Fruit fly (Drosophila melanogaster) whole organism, embryonic: ENCODE data around the gene CG4382.
A peak's percentile ranks its signal among the peaks of the same experiment; 100 is the strongest.

Experiments used
- CG1024 ChIP-seq: fragments of 200-800 bp; sonication (Bioruptor generic); IDR thresholded peaks from 2 replicates; pipeline ENCODE4 v1.3.6; 2022; ENCODE audit warnings: missing biosample characterization, missing genetic modification characterization
- CG11093 ChIP-seq: fragments of 200-800 bp; sonication (Bioruptor generic); IDR thresholded peaks from 3 replicates; pipeline ENCODE4 v1.3.6; 2022; ENCODE audit warnings: missing biosample characterization, missing genetic modification characterization
- CG1233 ChIP-seq: fragments of 200-800 bp; sonication (Bioruptor generic); optimal IDR thresholded peaks from 4 replicates; lab custom pipeline; 2018; ENCODE audit warnings: missing biosample characterization, mild to moderate bottlenecking, missing genetic modification characterization
- CG12744 ChIP-seq: fragments of 200-800 bp; sonication (Bioruptor generic); optimal IDR thresholded peaks from 2 replicates; lab custom pipeline; 2016; ENCODE audit warnings: missing biosample characterization, missing genetic modification characterization
- CG1647 ChIP-seq: fragments of 200-800 bp; sonication (Bioruptor generic); optimal IDR thresholded peaks from 3 replicates; lab custom pipeline; 2016; ENCODE audit warnings: missing biosample characterization, missing genetic modification characterization
- CG16779 ChIP-seq: fragments of 200-800 bp; sonication (Bioruptor generic); IDR thresholded peaks from 2 replicates; pipeline ENCODE4 v1.3.6; 2022; ENCODE audit warnings: missing biosample characterization, missing genetic modification characterization
- CG16815 ChIP-seq: fragments of 200-800 bp; sonication (Bioruptor generic); optimal IDR thresholded peaks from 3 replicates; lab custom pipeline; 2017; ENCODE audit warnings: missing biosample characterization, mild to moderate bottlenecking, missing genetic modification characterization
- CG17186 ChIP-seq: fragments of 200-800 bp; sonication (Bioruptor generic); optimal IDR thresholded peaks from 3 replicates; lab custom pipeline; 2017; ENCODE audit warnings: missing biosample characterization, missing genetic modification reagents, missing genetic modification characterization
- CG17359 ChIP-seq: fragments of 200-800 bp; sonication (Bioruptor generic); optimal IDR thresholded peaks from 3 replicates; lab custom pipeline; 2018; ENCODE audit warnings: missing biosample characterization, mild to moderate bottlenecking, missing genetic modification characterization, moderate library complexity
- CG30020 ChIP-seq: fragments of 200-800 bp; optimal IDR thresholded peaks from 2 replicates; lab custom pipeline; 2019; ENCODE audit warnings: missing biosample characterization, mild to moderate bottlenecking, missing genetic modification characterization, moderate library complexity
- CG30431 ChIP-seq: fragments of 200-800 bp; sonication (Bioruptor generic); optimal IDR thresholded peaks from 2 replicates; lab custom pipeline; 2017; ENCODE audit warnings: missing biosample characterization, missing genetic modification characterization
- CG3163 ChIP-seq: fragments of 200-800 bp; sonication (Bioruptor generic); optimal IDR thresholded peaks from 3 replicates; lab custom pipeline; 2016; ENCODE audit warnings: missing biosample characterization, missing genetic modification characterization
- CG32532 ChIP-seq: fragments of 200-800 bp; sonication (Bioruptor generic); IDR thresholded peaks from 2 replicates; pipeline ENCODE4 v1.3.6; 2022; ENCODE audit warnings: missing biosample characterization, missing genetic modification characterization
- CG32772 ChIP-seq: fragments of 200-800 bp; sonication (Bioruptor generic); IDR thresholded peaks from 2 replicates; pipeline ENCODE4 v1.3.6; 2022; ENCODE audit warnings: missing biosample characterization, missing genetic modification characterization
- CG3281 ChIP-seq: fragments of 200-800 bp; sonication (Bioruptor generic); optimal IDR thresholded peaks from 3 replicates; lab custom pipeline; 2017; ENCODE audit warnings: missing biosample characterization, mild to moderate bottlenecking, missing genetic modification characterization
- CG3838 ChIP-seq: fragments of 200-800 bp; sonication (Bioruptor generic); optimal IDR thresholded peaks from 3 replicates; lab custom pipeline; 2016; ENCODE audit warnings: missing biosample characterization, missing genetic modification characterization
- CG6654 ChIP-seq: fragments of 200-800 bp; sonication (Bioruptor generic); optimal IDR thresholded peaks from 2 replicates; lab custom pipeline; 2017; ENCODE audit warnings: missing biosample characterization, mild to moderate bottlenecking, missing genetic modification characterization
- CG7745 ChIP-seq: fragments of 200-800 bp; sonication (Bioruptor generic); optimal IDR thresholded peaks from 2 replicates; lab custom pipeline; 2018; ENCODE audit warnings: missing biosample characterization, mild to moderate bottlenecking, missing genetic modification characterization, moderate library complexity
- CoRest ChIP-seq: fragments of 200-800 bp; sonication (Bioruptor generic); optimal IDR thresholded peaks from 3 replicates; lab custom pipeline; 2018; ENCODE audit warnings: missing biosample characterization, mild to moderate bottlenecking, missing genetic modification characterization, moderate library complexity
- Dek ChIP-seq: fragments of 200-800 bp; sonication (Bioruptor generic); optimal IDR thresholded peaks from 3 replicates; lab custom pipeline; 2019; ENCODE audit warnings: missing biosample characterization, mild to moderate bottlenecking, missing genetic modification characterization, moderate library complexity
- Elba2 ChIP-seq: fragments of 200-800 bp; sonication (Bioruptor generic); optimal IDR thresholded peaks from 3 replicates; lab custom pipeline; 2016; ENCODE audit warnings: missing biosample characterization, missing genetic modification characterization
- Fer1 ChIP-seq: fragments of 200-800 bp; sonication (Bioruptor generic); optimal IDR thresholded peaks from 2 replicates; lab custom pipeline; 2017; ENCODE audit warnings: missing biosample characterization, mild to moderate bottlenecking, missing genetic modification characterization
- Hey ChIP-seq: fragments of 200-800 bp; sonication (Bioruptor generic); optimal IDR thresholded peaks from 3 replicates; lab custom pipeline; 2018; ENCODE audit warnings: missing biosample characterization, mild to moderate bottlenecking, missing genetic modification characterization
- HmgD ChIP-seq: fragments of 200-800 bp; sonication (Bioruptor generic); optimal IDR thresholded peaks from 3 replicates; lab custom pipeline; 2016; ENCODE audit warnings: missing biosample characterization, missing genetic modification characterization
- Hr3 ChIP-seq: fragments of 200-800 bp; sonication (Bioruptor generic); optimal IDR thresholded peaks from 3 replicates; lab custom pipeline; 2016; ENCODE audit warnings: missing biosample characterization, missing genetic modification characterization
- Hr51 ChIP-seq, 2 experiments: fragments of 200-800 bp; sonication (Bioruptor generic); optimal IDR thresholded peaks; 2 replicates in 1 of 2; 3 replicates in 1 of 2; lab custom pipeline; 2016 to 2018; ENCODE audit warnings: missing biosample characterization in 2 of 2, missing genetic modification characterization in 2 of 2, mild to moderate bottlenecking in 1 of 2, moderate library complexity in 1 of 2
- MTF-1 ChIP-seq: fragments of 200-800 bp; sonication (Bioruptor generic); optimal IDR thresholded peaks from 2 replicates; lab custom pipeline; 2018; ENCODE audit warnings: missing biosample characterization, mild to moderate bottlenecking, missing genetic modification characterization, borderline replicate concordance
- NC2α ChIP-seq: fragments of 200-800 bp; sonication (Bioruptor generic); optimal IDR thresholded peaks from 2 replicates; lab custom pipeline; 2016; ENCODE audit warnings: missing biosample characterization, missing genetic modification characterization
- Nf-YA ChIP-seq: fragments of 200-800 bp; sonication (Bioruptor generic); IDR thresholded peaks from 2 replicates; pipeline ENCODE4 v1.3.6; 2022; ENCODE audit warnings: missing biosample characterization, missing genetic modification characterization
- Oaz ChIP-seq: fragments of 200-800 bp; sonication (Bioruptor generic); IDR thresholded peaks from 2 replicates; pipeline ENCODE4 v1.3.6; 2022; ENCODE audit warnings: missing biosample characterization, missing genetic modification characterization
- Poxn ChIP-seq: fragments of 200-800 bp; sonication (Bioruptor generic); IDR thresholded peaks from 2 replicates; pipeline ENCODE4 v1.3.6; 2022; ENCODE audit warnings: missing biosample characterization, missing genetic modification characterization
- bigmax ChIP-seq: fragments of 200-800 bp; sonication (Bioruptor generic); optimal IDR thresholded peaks from 2 replicates; lab custom pipeline; 2018; ENCODE audit warnings: missing biosample characterization, mild to moderate bottlenecking, missing genetic modification characterization
- bowl ChIP-seq: fragments of 200-800 bp; sonication (Bioruptor generic); IDR thresholded peaks from 2 replicates; pipeline ENCODE4 v1.3.6; 2022; ENCODE audit warnings: missing biosample characterization, missing genetic modification characterization
- chinmo ChIP-seq: fragments of 200-800 bp; sonication (Bioruptor generic); IDR thresholded peaks from 4 replicates; pipeline ENCODE4 v1.3.6; 2022; ENCODE audit warnings: missing biosample characterization, missing genetic modification characterization; ENCODE audit not compliant: partially characterized antibody
- dysf ChIP-seq: fragments of 200-800 bp; sonication (Bioruptor generic); IDR thresholded peaks from 3 replicates; pipeline ENCODE4 v1.3.6; 2022; ENCODE audit warnings: missing biosample characterization, missing genetic modification characterization
- fd102C ChIP-seq: fragments of 200-800 bp; sonication (Bioruptor generic); optimal IDR thresholded peaks from 2 replicates; lab custom pipeline; 2018; ENCODE audit warnings: missing biosample characterization, mild to moderate bottlenecking, missing genetic modification characterization, moderate library complexity
- fd3F ChIP-seq: fragments of 200-800 bp; sonication (Bioruptor generic); optimal IDR thresholded peaks from 2 replicates; lab custom pipeline; 2018; ENCODE audit warnings: missing biosample characterization, mild to moderate bottlenecking, missing genetic modification characterization, moderate library complexity
- grn ChIP-seq: fragments of 200-800 bp; sonication (Bioruptor generic); optimal IDR thresholded peaks from 3 replicates; lab custom pipeline; 2017; ENCODE audit warnings: missing biosample characterization, missing genetic modification characterization
- knrl ChIP-seq: fragments of 200-800 bp; sonication (Bioruptor generic); IDR thresholded peaks from 3 replicates; pipeline ENCODE4 v1.3.6; 2022; ENCODE audit warnings: missing biosample characterization, missing genetic modification characterization; ENCODE audit not compliant: partially characterized antibody
- pb ChIP-seq: fragments of 200-800 bp; sonication (Bioruptor generic); optimal IDR thresholded peaks from 3 replicates; lab custom pipeline; 2016; ENCODE audit warnings: missing biosample characterization, missing genetic modification characterization
- peb ChIP-seq: fragments of 200-800 bp; sonication (Bioruptor generic); IDR thresholded peaks from 2 replicates; pipeline ENCODE4 v1.3.6; 2022; ENCODE audit warnings: missing biosample characterization, missing genetic modification characterization
- pho ChIP-seq: fragments of 200-800 bp; sonication (Bioruptor generic); optimal IDR thresholded peaks from 2 replicates; lab custom pipeline; 2016; ENCODE audit warnings: missing biosample characterization, missing genetic modification characterization
- pros ChIP-seq: fragments of 200-800 bp; sonication (Bioruptor generic); optimal IDR thresholded peaks from 3 replicates; lab custom pipeline; 2019; ENCODE audit warnings: missing biosample characterization, mild to moderate bottlenecking, missing genetic modification characterization, moderate library complexity
- sima ChIP-seq: fragments of 200-800 bp; sonication (Bioruptor generic); optimal IDR thresholded peaks from 2 replicates; lab custom pipeline; 2016; ENCODE audit warnings: missing biosample characterization, missing genetic modification characterization
- stc ChIP-seq: fragments of 200-800 bp; sonication (Bioruptor generic); IDR thresholded peaks from 2 replicates; pipeline ENCODE4 v1.3.6; 2022; ENCODE audit warnings: missing biosample characterization, missing genetic modification characterization
- tio ChIP-seq: fragments of 200-800 bp; sonication (Bioruptor generic); optimal IDR thresholded peaks from 2 replicates; lab custom pipeline; 2017; ENCODE audit warnings: missing biosample characterization, missing genetic modification characterization, inconsistent platforms
- trem ChIP-seq: fragments of 200-800 bp; optimal IDR thresholded peaks from 3 replicates; lab custom pipeline; 2019; ENCODE audit warnings: missing biosample characterization, mild to moderate bottlenecking, missing genetic modification characterization, moderate library complexity
- unpg ChIP-seq: fragments of 200-800 bp; sonication (Bioruptor generic); optimal IDR thresholded peaks from 3 replicates; lab custom pipeline; 2018; ENCODE audit warnings: missing biosample characterization, mild to moderate bottlenecking, missing genetic modification characterization, moderate library complexity
- wdn ChIP-seq: fragments of 200-800 bp; sonication (Bioruptor generic); IDR thresholded peaks from 2 replicates; pipeline ENCODE4 v1.3.6; 2022; ENCODE audit warnings: missing biosample characterization, missing genetic modification characterization
- zen ChIP-seq: fragments of 200-800 bp; sonication (Bioruptor generic); optimal IDR thresholded peaks from 3 replicates; lab custom pipeline; 2018; ENCODE audit warnings: missing biosample characterization, mild to moderate bottlenecking, missing genetic modification characterization, moderate library complexity

The CG4382 gene

dm6 chr2L:9633811-9634436, 33.3 kb upstream of the CG4382 start, which contains the start of gene Apoltp (continued):
- 0 out of 2 replicates have a peak, but pooled peaks have one; percentile 35 for TF ChIP-seq Oaz (GFP tag; lab: Robert Waterston, UW)
- TF ChIP-seq wdn (GFP tag; lab: Robert Waterston, UW), result peak; percentile 60
- peak; percentile 81 for TF ChIP-seq CG32532 (GFP tag; lab: Robert Waterston, UW)
- TF ChIP-seq fd102C (GFP tag; lab: Kevin White, UChicago), result no peak
- peak; percentile 51 for TF ChIP-seq CG6654 (GFP tag; lab: Kevin White, UChicago)
- no peak for TF ChIP-seq bigmax (GFP tag; lab: Kevin White, UChicago)
- 0 out of 2 replicates have a peak, but pooled peaks have one; percentile 8 for TF ChIP-seq bowl
- peak; percentile 63 for TF ChIP-seq Nf-YA (GFP tag; lab: Robert Waterston, UW)
- peak; percentile 31 for TF ChIP-seq zen (tag; lab: Kevin White, UChicago)
- peak; percentile 27 for TF ChIP-seq CG1233 (GFP tag; lab: Kevin White, UChicago)
- peak; percentile 79 for TF ChIP-seq dysf (GFP tag; lab: Robert Waterston, UW)
- TF ChIP-seq CG7745 (tag; lab: Kevin White, UChicago), result no peak
- TF ChIP-seq MTF-1 (GFP tag; lab: Kevin White, UChicago), result no peak
- TF ChIP-seq CG3281 (GFP tag; lab: Kevin White, UChicago), result peak; percentile 80
- no peak for TF ChIP-seq CG17186 (GFP tag; lab: Kevin White, UChicago)
- TF ChIP-seq unpg (GFP tag; lab: Kevin White, UChicago), result no peak
- no peak for TF ChIP-seq Hey (tag; lab: Kevin White, UChicago)
- TF ChIP-seq sima (GFP tag; lab: Kevin White, UChicago), result no peak
- TF ChIP-seq pb (GFP tag; lab: Kevin White, UChicago), result peak; percentile 29
- peak; percentile 52 for TF ChIP-seq trem (tag; lab: Kevin White, UChicago)
- no peak for TF ChIP-seq pho (GFP tag; lab: Kevin White, UChicago)
- no peak for TF ChIP-seq Elba2 (GFP tag; lab: Kevin White, UChicago)
- peak; percentile 68 for TF ChIP-seq grn
- TF ChIP-seq Fer1 (GFP tag; lab: Kevin White, UChicago), result peak; percentile 88
- TF ChIP-seq pros (GFP tag; lab: Kevin White, UChicago), result no peak
- peak; percentile 45; the same call in 1 of the 3 replicates for TF ChIP-seq CG11093 (GFP tag; lab: Robert Waterston, UW)
- peak; percentile 23 for TF ChIP-seq CG16815 (GFP tag; lab: Kevin White, UChicago)
- TF ChIP-seq CG12744 (GFP tag; lab: Kevin White, UChicago), result no peak
- TF ChIP-seq Poxn (GFP tag; lab: Robert Waterston, UW), result no peak
- TF ChIP-seq Hr51 (GFP tag; optimal IDR thresholded peaks at IDR 0.05; lab: Kevin White, UChicago), result peak in 1 of 2 experiments; percentile 78
- TF ChIP-seq CoRest (tag; lab: Kevin White, UChicago), result peak; percentile 64
- TF ChIP-seq fd3F, result no peak
- TF ChIP-seq CG32772 (GFP tag; lab: Robert Waterston, UW), result peak; percentile 75
- no peak for TF ChIP-seq chinmo (GFP tag; lab: Robert Waterston, UW)
- no peak for TF ChIP-seq CG30020 (tag; lab: Kevin White, UChicago)
- TF ChIP-seq NC2α (GFP tag; lab: Kevin White, UChicago), result no peak
- peak; percentile 52; the same call in 1 of the 2 replicates for TF ChIP-seq CG16779
- peak; percentile 59 for TF ChIP-seq CG1024 (GFP tag; lab: Robert Waterston, UW)
- TF ChIP-seq Dek (tag; lab: Kevin White, UChicago), result peak; percentile 68
- TF ChIP-seq HmgD (GFP tag; lab: Kevin White, UChicago), result no peak
- no peak for TF ChIP-seq CG3163 (GFP tag; lab: Kevin White, UChicago)
- peak; percentile 1 for TF ChIP-seq tio
- no peak for TF ChIP-seq peb
- peak; percentile 37 for TF ChIP-seq Hr3
- no peak for TF ChIP-seq CG3838 (GFP tag; lab: Kevin White, UChicago)
- TF ChIP-seq CG17359 (tag; lab: Kevin White, UChicago), result peak; percentile 81
- TF ChIP-seq stc, result peak; percentile 56; the same call in 1 of the 2 replicates
- no peak for TF ChIP-seq knrl
- peak; percentile 1 for TF ChIP-seq CG1647 (GFP tag; lab: Kevin White, UChicago)
- no peak for TF ChIP-seq CG30431 (GFP tag; lab: Kevin White, UChicago)
